Fruit fly (Drosophila melanogaster): Measurements from ENCODE around the gene niki.

- TF ChIP-seq CG1620 (GFP tag; optimal IDR thresholded peaks at IDR 0.05) = no peak
- TF ChIP-seq CG11617 (GFP tag; optimal IDR thresholded peaks at IDR 0.05) = no peak
- no peak for TF ChIP-seq CG33017 (tag; optimal IDR thresholded peaks at IDR 0.05)
- TF ChIP-seq cnc (optimal IDR thresholded peaks at IDR 0.05) = no peak
These were observed 52.0 kb downstream of the niki start for dm6 chr3R:24773422-24773821.

Data from whole organism, adult.